Fruit fly (Drosophila melanogaster) S2 (cell line): ENCODE data around the gene Grip84.

Experiments used
- CG8478 ChIP-seq: fragments of >200 bp; optimal IDR thresholded peaks from 2 replicates; lab custom pipeline; 2018
- CTCF ChIP-seq, 2 experiments: fragments of >200 bp; optimal IDR thresholded peaks; 2 replicates each; lab custom pipeline; 2018

DNA sequence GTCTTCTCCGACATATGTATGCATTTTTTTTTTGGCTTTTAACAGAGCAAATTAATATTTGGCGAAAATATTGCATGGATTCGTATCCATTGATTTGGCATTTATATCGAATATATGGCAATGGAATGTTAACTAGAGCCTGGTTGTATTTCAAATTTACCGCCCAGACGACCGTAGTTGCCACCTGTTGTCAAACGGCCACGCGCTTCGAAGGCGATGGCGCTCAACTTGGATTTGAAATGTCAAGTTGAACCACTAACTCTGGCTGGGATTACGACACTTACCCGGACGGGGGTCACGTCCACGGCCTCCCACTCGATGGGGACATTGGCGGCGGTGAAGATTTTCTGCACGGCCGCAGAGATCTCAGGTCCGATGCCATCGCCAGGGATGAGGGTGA is 45.2 kb downstream of the Grip84 start:
- TF ChIP-seq CG8478 (no peak), CTCF (optimal IDR thresholded peaks at IDR 0.05; lab: Kevin White, UChicago) (peak in 1 of 2 experiments; percentile 11)
